Fruit fly (Drosophila melanogaster) whole organism, prepupa: Measurements from ENCODE around the gene CG18787.

ENCODE experiments used
- Blimp-1 ChIP-seq: fragments of 200-800 bp; sonication (Bioruptor generic); optimal IDR thresholded peaks from 3 replicates; lab custom pipeline; 2017; ENCODE audit warnings: missing biosample characterization, missing genetic modification characterization, mild to moderate bottlenecking, moderate library complexity, missing genetic modification reagents
- CG10631 ChIP-seq: fragments of 200-800 bp; sonication (Bioruptor generic); optimal IDR thresholded peaks from 2 replicates; lab custom pipeline; 2016; ENCODE audit warnings: missing biosample characterization, missing genetic modification characterization
- CG10669 ChIP-seq: fragments of 200-800 bp; sonication (Bioruptor generic); optimal IDR thresholded peaks from 3 replicates; lab custom pipeline; 2018; ENCODE audit warnings: missing biosample characterization, mild to moderate bottlenecking, missing genetic modification characterization, moderate library complexity
- CG11294 ChIP-seq: fragments of 200-800 bp; sonication (Bioruptor generic); IDR thresholded peaks from 2 replicates; pipeline ENCODE4 v1.3.6; 2022; ENCODE audit warnings: missing biosample characterization, missing genetic modification characterization
- CG11902 ChIP-seq: fragments of 200-800 bp; sonication (Bioruptor generic); optimal IDR thresholded peaks from 3 replicates; lab custom pipeline; 2016; ENCODE audit warnings: missing biosample characterization, missing genetic modification characterization
- CG15336 ChIP-seq: fragments of 200-800 bp; sonication (Bioruptor generic); IDR thresholded peaks from 2 replicates; pipeline ENCODE4 v1.3.6; 2022; ENCODE audit warnings: missing biosample characterization, missing genetic modification characterization
- CG1621 ChIP-seq: fragments of 200-800 bp; sonication (Bioruptor generic); optimal IDR thresholded peaks from 3 replicates; lab custom pipeline; 2018; ENCODE audit warnings: missing biosample characterization, mild to moderate bottlenecking, missing genetic modification characterization
- CG3032 ChIP-seq: fragments of 200-800 bp; optimal IDR thresholded peaks from 2 replicates; lab custom pipeline; 2019; ENCODE audit warnings: missing biosample characterization, mild to moderate bottlenecking, missing genetic modification characterization, moderate library complexity
- CG32006 ChIP-seq: fragments of 200-800 bp; sonication (Bioruptor generic); optimal IDR thresholded peaks from 3 replicates; lab custom pipeline; 2017; ENCODE audit warnings: missing biosample characterization, mild to moderate bottlenecking, missing genetic modification characterization
- CG34406 ChIP-seq: fragments of 200-800 bp; sonication (Bioruptor generic); optimal IDR thresholded peaks from 3 replicates; lab custom pipeline; 2016; ENCODE audit warnings: missing biosample characterization, missing genetic modification characterization
- CG6163 ChIP-seq: fragments of 200-800 bp; sonication (Bioruptor generic); IDR thresholded peaks from 3 replicates; pipeline ENCODE4 v1.3.6; 2022; ENCODE audit warnings: missing biosample characterization, missing genetic modification characterization
- CG6276 ChIP-seq: fragments of 200-800 bp; sonication (Bioruptor generic); optimal IDR thresholded peaks from 2 replicates; lab custom pipeline; 2017; ENCODE audit warnings: missing biosample characterization, mild to moderate bottlenecking, missing genetic modification characterization
- CG6792 ChIP-seq: fragments of 200-800 bp; sonication (Bioruptor generic); optimal IDR thresholded peaks from 3 replicates; lab custom pipeline; 2016; ENCODE audit warnings: missing biosample characterization, missing genetic modification characterization
- CG6808 ChIP-seq: fragments of 200-800 bp; sonication (Bioruptor generic); optimal IDR thresholded peaks from 3 replicates; lab custom pipeline; 2017; ENCODE audit warnings: missing biosample characterization, missing genetic modification characterization, mild to moderate bottlenecking, moderate library complexity, missing genetic modification reagents
- CG6854 ChIP-seq: fragments of 200-800 bp; sonication (Bioruptor generic); optimal IDR thresholded peaks from 2 replicates; lab custom pipeline; 2017; ENCODE audit warnings: missing biosample characterization, mild to moderate bottlenecking, missing genetic modification characterization
- CG7368 ChIP-seq: fragments of 200-800 bp; sonication (Bioruptor generic); optimal IDR thresholded peaks from 3 replicates; lab custom pipeline; 2016; ENCODE audit warnings: missing biosample characterization, missing genetic modification characterization
- CG8119 ChIP-seq: fragments of 200-800 bp; sonication (Bioruptor generic); IDR thresholded peaks from 3 replicates; pipeline ENCODE4 v1.3.6; 2022; ENCODE audit warnings: missing biosample characterization, missing genetic modification characterization
- Eip75B ChIP-seq: fragments of 200-800 bp; sonication (Bioruptor generic); optimal IDR thresholded peaks from 3 replicates; lab custom pipeline; 2016; ENCODE audit warnings: missing biosample characterization, missing genetic modification characterization
- Eip78C ChIP-seq: fragments of 200-800 bp; sonication (Bioruptor generic); peaks from one replicate; lab custom pipeline; 2016; ENCODE audit warnings: missing biosample characterization, missing genetic modification characterization
- Eip93F ChIP-seq: fragments of 200-800 bp; sonication (Bioruptor generic); optimal IDR thresholded peaks from 2 replicates; lab custom pipeline; 2016; ENCODE audit warnings: missing biosample characterization, mild to moderate bottlenecking, missing genetic modification characterization
- Ets21C ChIP-seq: fragments of 200-800 bp; sonication (Bioruptor generic); optimal IDR thresholded peaks from 3 replicates; lab custom pipeline; 2016; ENCODE audit warnings: missing biosample characterization, missing genetic modification characterization
- Ets96B ChIP-seq: fragments of 200-800 bp; optimal IDR thresholded peaks from 2 replicates; lab custom pipeline; 2019; ENCODE audit warnings: missing biosample characterization, mild to moderate bottlenecking, missing genetic modification characterization, moderate library complexity
- Hr38 ChIP-seq: sonication (Bioruptor generic); optimal IDR thresholded peaks from 2 replicates; lab custom pipeline; 2016; ENCODE audit warnings: missing biosample characterization, missing genetic modification characterization
- Hr39 ChIP-seq: fragments of 200-800 bp; sonication (Bioruptor generic); optimal IDR thresholded peaks from 2 replicates; lab custom pipeline; 2016; ENCODE audit warnings: missing biosample characterization, missing genetic modification characterization
- Hr4 ChIP-seq: fragments of 200-800 bp; sonication (Bioruptor generic); optimal IDR thresholded peaks from 3 replicates; lab custom pipeline; 2016; ENCODE audit warnings: missing biosample characterization, missing genetic modification characterization
- Lpt ChIP-seq: fragments of 200-800 bp; sonication (Bioruptor generic); optimal IDR thresholded peaks from 3 replicates; lab custom pipeline; 2016; ENCODE audit warnings: missing biosample characterization, missing genetic modification characterization
- Met ChIP-seq: fragments of 200-800 bp; sonication (Bioruptor generic); optimal IDR thresholded peaks from 3 replicates; lab custom pipeline; 2016; ENCODE audit warnings: missing biosample characterization, missing genetic modification characterization
- OdsH ChIP-seq: fragments of 200-800 bp; sonication (Bioruptor generic); optimal IDR thresholded peaks from 3 replicates; lab custom pipeline; 2016; ENCODE audit warnings: missing biosample characterization, missing genetic modification characterization
- Sox102F ChIP-seq: fragments of 200-800 bp; sonication (Bioruptor generic); optimal IDR thresholded peaks from 2 replicates; lab custom pipeline; 2016; ENCODE audit warnings: missing biosample characterization, mild to moderate bottlenecking, missing genetic modification characterization
- achi ChIP-seq: fragments of 200-800 bp; sonication (Bioruptor generic); optimal IDR thresholded peaks from 3 replicates; lab custom pipeline; 2016; ENCODE audit warnings: missing biosample characterization, missing genetic modification characterization
- acj6 ChIP-seq: fragments of 200-800 bp; sonication (Bioruptor generic); optimal IDR thresholded peaks from 3 replicates; lab custom pipeline; 2016; ENCODE audit warnings: missing biosample characterization, missing genetic modification characterization
- cyc ChIP-seq: fragments of 200-800 bp; sonication (Bioruptor generic); optimal IDR thresholded peaks from 3 replicates; lab custom pipeline; 2016; ENCODE audit warnings: missing biosample characterization, missing genetic modification characterization
- dsx ChIP-seq: fragments of 200-800 bp; optimal IDR thresholded peaks from 3 replicates; lab custom pipeline; 2019; ENCODE audit warnings: missing biosample characterization, mild to moderate bottlenecking, missing genetic modification characterization, moderate library complexity; ENCODE audit not compliant: poor library complexity, severe bottlenecking
- eg ChIP-seq: fragments of 200-800 bp; sonication (Bioruptor generic); IDR thresholded peaks from 3 replicates; pipeline ENCODE4 v1.3.6; 2022; ENCODE audit warnings: missing biosample characterization, missing genetic modification characterization
- fd59A ChIP-seq: fragments of 200-800 bp; sonication (Bioruptor generic); optimal IDR thresholded peaks from 2 replicates; lab custom pipeline; 2017; ENCODE audit warnings: missing biosample characterization, mild to moderate bottlenecking, missing genetic modification characterization, missing genetic modification reagents
- fkh ChIP-seq: fragments of 200-800 bp; sonication (Bioruptor generic); optimal IDR thresholded peaks from 3 replicates; lab custom pipeline; 2017; ENCODE audit warnings: missing biosample characterization, mild to moderate bottlenecking, missing genetic modification characterization, moderate library complexity
- net ChIP-seq: fragments of 200-800 bp; sonication (Bioruptor generic); optimal IDR thresholded peaks from 3 replicates; lab custom pipeline; 2016; ENCODE audit warnings: missing biosample characterization, missing genetic modification characterization
- pdm3 ChIP-seq: fragments of 200-800 bp; sonication (Bioruptor generic); optimal IDR thresholded peaks from 3 replicates; lab custom pipeline; 2016; ENCODE audit warnings: missing biosample characterization, missing genetic modification characterization
- salr ChIP-seq, 2 experiments: fragments of 200-800 bp; sonication (Bioruptor generic); optimal IDR thresholded peaks; 3 replicates each; lab custom pipeline; 2016 to 2018; ENCODE audit warnings: missing biosample characterization in 2 of 2, missing genetic modification characterization in 2 of 2, mild to moderate bottlenecking in 1 of 2
- ss ChIP-seq, 2 experiments: fragments of 200-800 bp; sonication (Bioruptor generic); optimal IDR thresholded peaks; 2 replicates in 1 of 2; 3 replicates in 1 of 2; lab custom pipeline; 2017 to 2018; ENCODE audit warnings: mild to moderate bottlenecking in 2 of 2, missing biosample characterization in 2 of 2, missing genetic modification characterization in 2 of 2, moderate library complexity in 1 of 2
- svp ChIP-seq: fragments of 200-800 bp; sonication (Bioruptor generic); peaks from one replicate; lab custom pipeline; 2016; ENCODE audit warnings: missing biosample characterization, missing genetic modification characterization

Gene CG18787

DNA sequence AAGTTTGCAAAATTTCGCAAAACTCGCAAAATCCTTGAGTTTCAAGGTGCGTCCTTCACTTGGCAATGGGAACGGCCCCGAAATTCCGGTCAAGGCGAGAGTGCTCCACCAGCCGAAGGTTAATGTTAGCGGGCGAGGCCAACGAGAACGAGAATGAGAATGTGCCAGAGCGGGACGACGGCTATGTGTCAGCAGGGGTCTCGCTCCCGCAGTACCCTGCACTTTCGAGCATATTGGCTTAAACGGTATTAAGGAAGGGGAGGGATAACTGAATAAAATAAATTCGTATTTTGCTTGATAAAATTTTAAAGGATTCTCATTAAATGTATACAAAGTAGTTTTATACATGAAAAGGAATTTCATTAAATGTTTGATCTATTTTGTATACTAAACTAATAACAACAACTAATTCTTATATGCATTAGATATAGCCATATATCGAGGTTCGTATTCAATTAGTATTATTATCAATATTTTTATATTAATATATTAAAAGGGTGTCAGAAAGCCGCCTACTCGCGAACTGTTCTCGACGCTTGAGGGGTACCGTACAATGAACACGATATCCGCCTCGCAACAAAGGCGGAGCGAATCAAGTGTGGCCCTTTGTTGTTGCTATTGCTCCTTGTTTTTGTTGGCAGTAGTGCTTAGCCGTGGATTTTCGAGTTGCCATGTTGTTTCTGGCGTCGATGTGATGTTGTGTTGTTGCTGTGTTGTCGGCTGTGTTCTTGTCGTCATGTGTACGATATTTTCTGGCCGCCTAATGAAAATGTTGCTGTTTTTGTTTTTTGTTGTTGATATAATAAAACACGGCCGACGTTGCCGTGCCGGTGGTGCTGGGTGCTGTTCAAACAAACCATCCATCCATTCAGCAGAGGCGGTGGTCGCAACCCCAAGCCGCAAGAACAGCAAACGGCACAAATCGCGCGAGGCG, 7.5 kb upstream of the CG18787 start (continued):
- TF ChIP-seq Eip93F (GFP tag; lab: Kevin White, UChicago) (no peak), Ets21C (GFP tag; lab: Kevin White, UChicago) (peak; percentile 59), CG6163 (GFP tag; lab: Robert Waterston, UW) (no peak), CG10631 (GFP tag; lab: Kevin White, UChicago) (peak; percentile 93), CG1621 (no peak), Hr39 (GFP tag; lab: Kevin White, UChicago) (peak; percentile 70), Met (GFP tag; lab: Kevin White, UChicago) (peak; percentile 74), CG11902 (peak; percentile 87), net (GFP tag; lab: Kevin White, UChicago) (peak; percentile 82), acj6 (peak; percentile 88), Hr38 (GFP tag; lab: Kevin White, UChicago) (no peak), Hr4 (GFP tag; lab: Kevin White, UChicago) (peak; percentile 69), salr (GFP tag; optimal IDR thresholded peaks at IDR 0.05; lab: Kevin White, UChicago) (peak; percentile 24 to 94), svp (peak; percentile 98), OdsH (peak; percentile 90)

DNA sequence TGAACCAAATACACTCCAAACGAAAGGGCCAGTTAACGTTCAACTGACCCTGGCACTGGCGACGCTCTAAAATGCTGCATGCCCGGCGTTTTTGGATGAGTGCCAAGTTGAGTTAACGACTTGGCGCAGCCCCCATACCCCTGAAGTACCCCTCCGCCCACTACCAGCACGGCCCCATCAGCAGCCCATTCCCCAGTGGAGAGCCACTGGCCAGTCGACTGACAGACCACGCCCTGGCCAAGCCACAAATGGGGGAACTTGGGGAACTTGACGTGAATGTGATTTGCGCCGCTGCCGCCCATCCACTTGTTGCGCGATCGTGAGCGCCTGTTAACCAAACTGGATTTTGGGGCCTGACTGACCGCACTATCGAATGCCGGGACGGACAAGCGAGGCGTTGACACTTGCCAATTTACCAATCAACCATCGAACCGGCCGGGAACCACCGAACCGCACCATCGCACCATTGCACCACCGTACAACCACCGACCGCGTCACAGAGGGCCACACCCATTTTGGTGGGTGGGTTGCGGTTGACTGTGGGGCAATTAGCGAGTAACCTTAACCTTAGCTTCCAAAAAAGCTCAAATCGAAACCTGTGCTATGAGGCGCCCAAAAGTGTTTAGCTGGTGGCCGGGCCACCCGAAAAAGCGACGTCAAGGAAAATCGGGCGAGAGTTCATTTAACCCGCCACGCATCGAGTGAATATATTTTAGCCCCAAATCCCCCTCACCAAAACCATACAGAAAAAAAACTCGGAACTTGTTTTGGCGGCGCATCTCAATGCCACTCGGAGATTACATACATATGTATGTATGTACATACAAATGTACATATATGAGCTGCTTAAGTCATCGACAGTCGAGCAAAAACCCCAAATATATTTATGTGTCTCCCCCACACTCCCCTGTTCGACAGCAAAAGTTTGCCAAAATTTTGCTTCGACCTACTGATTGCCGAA, 6.6 kb upstream of the CG18787 start:
- TF ChIP-seq CG6854 (GFP tag; lab: Kevin White, UChicago) (peak; percentile 55), Blimp-1 (GFP tag; lab: Kevin White, UChicago) (peak; percentile 81), OdsH (no peak), dsx (peak; percentile 80), CG1621 (peak; percentile 75), Ets96B (tag; lab: Kevin White, UChicago) (no peak), CG6276 (GFP tag; lab: Kevin White, UChicago) (peak; percentile 14), Eip78C (GFP tag; lab: Kevin White, UChicago) (peak; percentile 56), svp (peak; percentile 93)

DNA sequence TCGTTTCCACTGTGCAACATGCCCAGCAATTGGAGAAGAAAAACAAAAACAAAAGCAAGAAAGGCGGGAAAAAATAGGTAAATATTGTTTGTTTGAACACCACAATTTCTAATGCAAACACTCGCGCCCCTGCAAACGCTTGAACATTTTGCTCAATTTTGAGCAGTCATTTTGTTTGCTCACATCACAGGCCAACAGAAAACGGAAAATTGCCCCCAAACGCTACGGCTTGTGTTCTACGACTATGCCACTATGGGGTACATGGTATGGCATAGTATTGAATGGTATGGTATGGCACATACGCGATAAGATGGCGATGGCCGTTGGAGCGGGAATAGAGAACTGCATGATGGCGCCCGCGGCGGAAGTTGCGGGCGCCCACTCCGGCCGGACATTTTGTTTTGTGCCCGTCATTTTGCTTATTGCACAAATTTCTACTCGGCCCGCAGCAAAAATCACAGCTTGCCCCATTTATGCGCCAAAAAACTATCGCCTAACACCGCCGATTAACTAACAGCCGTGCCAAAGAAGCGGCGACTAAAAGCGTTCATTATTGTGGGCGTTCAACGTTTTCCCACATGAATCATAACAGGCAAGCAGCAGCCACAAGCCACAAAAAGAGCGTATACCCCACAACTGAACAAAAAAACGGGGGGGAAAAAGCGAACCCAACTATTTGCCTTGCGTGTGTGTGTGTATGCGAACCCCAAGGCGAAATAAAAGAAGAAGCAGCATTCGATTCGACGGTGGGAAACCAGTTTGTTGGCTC, 5.3 kb upstream of the CG18787 start:
- TF ChIP-seq ss (GFP tag; optimal IDR thresholded peaks at IDR 0.05; lab: Kevin White, UChicago) (peak in 1 of 2 experiments; percentile 55), fkh (GFP tag; lab: Kevin White, UChicago) (peak; percentile 99), CG1621 (peak; percentile 99), CG8119 (no peak), salr (GFP tag; optimal IDR thresholded peaks at IDR 0.05; lab: Kevin White, UChicago) (peak; percentile 4 to 11), acj6 (peak; percentile 3), CG15336 (GFP tag; lab: Robert Waterston, UW) (no peak), CG34406 (GFP tag; lab: Kevin White, UChicago) (no peak), CG6792 (GFP tag; lab: Kevin White, UChicago) (peak; percentile 17), CG7368 (GFP tag; lab: Kevin White, UChicago) (no peak), Lpt (GFP tag; lab: Kevin White, UChicago) (peak; percentile 1), CG11294 (no peak), CG11902 (no peak), achi (GFP tag; lab: Kevin White, UChicago) (no peak), dsx (peak; percentile 57), CG10669 (GFP tag; lab: Kevin White, UChicago) (peak; percentile 9), Ets96B (tag; lab: Kevin White, UChicago) (no peak), fd59A (GFP tag; lab: Kevin White, UChicago) (peak; percentile 38), eg (no peak), Eip75B (GFP tag; lab: Kevin White, UChicago) (peak; percentile 15), CG3032 (tag; lab: Kevin White, UChicago) (no peak), CG32006 (peak; percentile 13), svp (peak; percentile 22), net (GFP tag; lab: Kevin White, UChicago) (peak; percentile 18), CG10631 (GFP tag; lab: Kevin White, UChicago) (peak; percentile 48), pdm3 (GFP tag; lab: Kevin White, UChicago) (peak; percentile 22), CG6808 (GFP tag; lab: Kevin White, UChicago) (peak; percentile 32), Sox102F (GFP tag; lab: Kevin White, UChicago) (no peak), cyc (no peak)
